Worm (Caenorhabditis elegans) whole organism, young adult: ENCODE results near the gene T20D4.15.

ENCODE experiments used
- C06A6.2 ChIP-seq: fragments of 200-800 bp; sonication (Bioruptor generic); conservative IDR thresholded peaks from 2 replicates; pipeline ENCODE4 v1.3.6; 2022; ENCODE audit warnings: missing genetic modification characterization, missing compliant biosample characterization
- F23B12.7 ChIP-seq: sonication (generic microtip); optimal IDR thresholded peaks from 2 replicates; lab custom pipeline; 2017; ENCODE audit warnings: missing genetic modification characterization, mild to moderate bottlenecking, missing compliant biosample characterization, antibody characterized with exemption, moderate library complexity; ENCODE audit not compliant: insufficient read depth
- ama-1 ChIP-seq, 3 experiments: fragments of 150-350 bp in 1 of 3; sonication (generic microtip) in 2 of 3; optimal IDR thresholded peaks; 2 replicates each; lab custom pipeline; 2014 to 2018; ENCODE audit warnings: missing biosample characterization in 2 of 3, missing genetic modification characterization in 2 of 3, missing genetic modification reagents in 2 of 3
- attf-3 ChIP-seq: fragments of 200-800 bp; sonication (Bioruptor generic); conservative IDR thresholded peaks from 2 replicates; pipeline ENCODE4 v1.3.6; 2022; ENCODE audit warnings: missing genetic modification reagents, missing genetic modification characterization, missing compliant biosample characterization
- die-1 ChIP-seq: sonication (generic microtip); optimal IDR thresholded peaks from 2 replicates; lab custom pipeline; 2016; ENCODE audit warnings: missing genotype, mild to moderate bottlenecking, missing genetic modification characterization, missing compliant biosample characterization
- fkh-3 ChIP-seq: sonication (generic microtip); optimal IDR thresholded peaks from 2 replicates; lab custom pipeline; 2016; ENCODE audit warnings: mild to moderate bottlenecking, missing genetic modification characterization, missing compliant biosample characterization
- hlh-12 ChIP-seq: sonication (generic microtip); optimal IDR thresholded peaks from 2 replicates; lab custom pipeline; 2016; ENCODE audit warnings: missing genetic modification characterization, missing compliant biosample characterization
- lin-35 ChIP-seq, 3 experiments: fragments of 150-350 bp in 2 of 3; sonication (generic microtip) in 1 of 3; optimal IDR thresholded peaks; 2 replicates each; lab custom pipeline; 2014 to 2018; ENCODE audit warnings: missing biosample characterization in 3 of 3, missing genetic modification characterization in 3 of 3, missing genetic modification reagents in 3 of 3
- nfya-1 ChIP-seq: sonication (generic microtip); optimal IDR thresholded peaks from 2 replicates; lab custom pipeline; 2017; ENCODE audit warnings: antibody characterized with exemption, missing compliant biosample characterization, missing genetic modification characterization, borderline replicate concordance; ENCODE audit not compliant: insufficient read depth
- nhr-120 ChIP-seq: fragments of 200-800 bp; sonication (Bioruptor generic); IDR thresholded peaks from 2 replicates; pipeline ENCODE4 v1.3.6; 2022; ENCODE audit warnings: missing genetic modification characterization, missing compliant biosample characterization
- rec-8 ChIP-seq, 2 experiments: sonication (generic microtip); optimal IDR thresholded peaks; 2 replicates each; lab custom pipeline; 2016; ENCODE audit warnings: mild to moderate bottlenecking in 2 of 2, missing genetic modification characterization in 2 of 2, missing genetic modification reagents in 2 of 2, missing genotype in 2 of 2, missing biosample characterization in 1 of 2, missing compliant biosample characterization in 1 of 2, moderate library complexity in 1 of 2
- snpc-4 ChIP-seq, 5 experiments: fragments of 150-350 bp in 1 of 5; sonication (generic microtip) in 4 of 5; optimal IDR thresholded peaks; 2 replicates each; lab custom pipeline; 2014 to 2018; ENCODE audit warnings: missing genetic modification characterization in 5 of 5, missing biosample characterization in 3 of 5, antibody characterized with exemption in 2 of 5, mild to moderate bottlenecking in 2 of 5, missing compliant biosample characterization in 2 of 5, missing genotype in 2 of 5, moderate library complexity in 2 of 5, missing genetic modification reagents in 1 of 5
- unc-62 ChIP-seq: fragments of 150-350 bp; optimal IDR thresholded peaks from 2 replicates; lab custom pipeline; 2014; ENCODE audit warnings: missing biosample characterization, missing genetic modification reagents, missing genetic modification characterization
- ztf-3 ChIP-seq: fragments of 200-800 bp; sonication (Bioruptor generic); optimal IDR thresholded peaks from 2 replicates; lab custom pipeline; 2018; ENCODE audit warnings: mild to moderate bottlenecking, missing genetic modification characterization, missing compliant biosample characterization

DNA sequence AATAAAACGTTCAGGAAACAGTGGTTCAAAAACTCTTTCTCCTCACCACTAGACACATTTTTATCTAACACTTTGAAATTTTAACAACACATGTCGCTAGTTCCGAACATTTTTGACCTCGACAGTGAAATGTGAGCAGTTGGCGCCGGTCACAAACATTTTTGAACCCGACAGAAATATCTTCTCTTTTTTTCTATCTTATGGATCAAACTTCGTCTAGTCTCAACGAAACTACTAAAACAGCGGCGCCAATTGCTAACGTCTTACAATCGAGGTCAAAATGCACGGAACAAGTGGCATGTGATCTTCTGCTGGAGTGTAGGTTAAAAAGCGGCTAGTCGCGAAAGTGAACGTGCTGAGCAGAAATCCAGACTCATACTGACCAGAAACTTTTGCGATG, 50.5 kb downstream of the T20D4.15 start:
- no peak for TF ChIP-seq hlh-12
- no peak for TF ChIP-seq nhr-120 (GFP tag; lab: Robert Waterston, UW)
- TF ChIP-seq C06A6.2 (GFP tag; lab: Robert Waterston, UW) = no peak
- no peak for TF ChIP-seq ztf-3 (GFP tag; lab: Kevin White, UChicago)
- no peak for TF ChIP-seq attf-3 (GFP tag; lab: Robert Waterston, UW)
- no peak for TF ChIP-seq die-1
- TF ChIP-seq unc-62 = no peak
- TF ChIP-seq ama-1 (optimal IDR thresholded peaks at IDR 0.05; lab: Kevin White, UChicago) = no peak
- no peak for TF ChIP-seq ama-1 (GFP tag; optimal IDR thresholded peaks at IDR 0.05; lab: Kevin White, UChicago)
- TF ChIP-seq snpc-4 (GFP tag; optimal IDR thresholded peaks at IDR 0.05; lab: Kevin White, UChicago) = no peak
- no peak for TF ChIP-seq snpc-4 (tag; optimal IDR thresholded peaks at IDR 0.05; lab: Kevin White, UChicago)
- no peak for TF ChIP-seq F23B12.7 (tag; lab: Kevin White, UChicago)
- TF ChIP-seq nfya-1 = no peak
- TF ChIP-seq lin-35 (GFP tag; optimal IDR thresholded peaks at IDR 0.05; lab: Kevin White, UChicago) = no peak
- no peak for TF ChIP-seq rec-8 (tag; optimal IDR thresholded peaks at IDR 0.05; lab: Kevin White, UChicago)
- TF ChIP-seq fkh-3 (tag; lab: Kevin White, UChicago) = no peak
